Worm (Caenorhabditis elegans): ENCODE measurements around the gene C18A11.2.
A peak's percentile ranks its signal among the peaks of the same experiment; 100 is the strongest.

C18A11.2 gene

DNA sequence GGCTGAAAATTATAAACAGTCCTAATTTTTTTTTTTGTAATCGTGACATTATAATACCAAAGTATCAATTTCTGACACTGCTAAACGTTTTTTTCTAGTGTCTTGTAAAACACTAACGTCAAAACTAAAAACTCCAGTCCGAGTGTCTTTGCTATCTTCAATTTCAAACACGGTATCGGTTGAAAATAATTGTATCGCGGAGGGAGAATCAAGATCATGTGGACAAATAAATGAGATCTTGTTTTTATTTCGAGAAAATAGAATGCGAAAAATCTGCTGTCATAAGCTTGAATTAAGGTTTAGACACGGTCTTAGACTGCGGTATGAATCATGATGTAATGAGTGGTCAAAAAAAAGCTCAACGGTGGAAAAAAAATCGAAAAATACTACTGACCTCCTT lies 18.7 kb upstream of the C18A11.2 start:
- TF ChIP-seq sdc-2 (tag; optimal IDR thresholded peaks at IDR 0.05) (peak; percentile 96), pqm-1 (tag; optimal IDR thresholded peaks at IDR 0.05) (no peak)

DNA sequence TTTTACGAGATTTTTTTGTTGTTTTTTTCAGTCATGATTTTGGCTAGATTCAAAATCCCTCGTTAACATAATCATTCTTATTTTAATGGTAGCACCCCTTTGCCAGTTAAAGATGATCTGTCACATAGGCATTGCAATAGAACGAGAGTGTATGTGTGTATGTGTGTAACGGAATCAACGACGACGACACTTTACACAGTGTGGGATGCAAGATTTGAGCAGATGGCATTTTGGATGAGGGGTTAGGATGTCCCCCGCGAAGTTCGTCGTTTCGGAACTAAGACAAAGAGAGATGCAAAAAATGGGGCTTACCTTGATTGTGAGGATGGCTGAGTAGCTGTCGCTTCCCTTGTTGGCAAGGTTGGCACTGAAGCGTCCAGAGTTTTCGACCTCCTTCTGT lies 15.3 kb upstream of the C18A11.2 start:
- no peak for TF ChIP-seq C38D4.7 (GFP tag; optimal IDR thresholded peaks at IDR 0.05)
- no peak for TF ChIP-seq unc-42 (tag; optimal IDR thresholded peaks at IDR 0.05)
- TF ChIP-seq nhr-11 (tag; optimal IDR thresholded peaks at IDR 0.05), result no peak
- TF ChIP-seq unc-55 (GFP tag; optimal IDR thresholded peaks at IDR 0.05), result peak; percentile 19
- TF ChIP-seq ama-1 (optimal IDR thresholded peaks at IDR 0.05), result no peak
- no peak for TF ChIP-seq ceh-18 (tag; optimal IDR thresholded peaks at IDR 0.05)
- no peak for TF ChIP-seq elt-2 (tag; optimal IDR thresholded peaks at IDR 0.05)
- TF ChIP-seq ceh-48 (tag; optimal IDR thresholded peaks at IDR 0.05), result no peak
- TF ChIP-seq gmeb-2 (tag; optimal IDR thresholded peaks at IDR 0.05), result no peak

DNA sequence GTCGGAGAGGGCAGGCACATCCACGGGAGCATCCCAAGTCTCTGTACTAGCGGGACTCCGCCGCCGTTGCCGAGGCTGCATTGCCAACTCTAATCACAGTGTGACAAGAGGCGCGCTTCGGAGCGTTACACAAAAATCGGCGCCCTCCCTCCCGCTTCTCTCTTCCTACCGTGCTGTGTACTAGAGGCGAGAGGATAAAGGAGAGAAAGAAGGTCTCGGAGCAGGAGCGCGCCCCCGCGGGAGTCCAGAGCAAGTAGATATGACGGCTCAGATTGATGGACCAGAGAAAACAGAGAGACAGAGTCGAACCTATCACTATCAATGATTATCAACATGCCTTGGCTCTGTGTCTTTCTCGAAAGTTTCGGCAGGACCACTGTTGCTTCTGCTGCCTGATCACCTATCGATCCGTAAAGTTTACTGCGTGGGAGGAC lies 14.3 kb upstream of the C18A11.2 start:
- peak; percentile 65 for TF ChIP-seq sdc-2 (tag; optimal IDR thresholded peaks at IDR 0.05)
- peak; percentile 33 for TF ChIP-seq nfya-1 (tag; optimal IDR thresholded peaks at IDR 0.05)
- peak; percentile 8 for TF ChIP-seq F13H6.1 (tag; optimal IDR thresholded peaks at IDR 0.05)
- no peak for TF ChIP-seq hlh-15 (tag; optimal IDR thresholded peaks at IDR 0.05)
- peak; percentile 4 for TF ChIP-seq fkh-6 (tag; optimal IDR thresholded peaks at IDR 0.05)
- peak; percentile 90 for TF ChIP-seq ceh-18 (tag; optimal IDR thresholded peaks at IDR 0.05)
- peak; percentile 53 for TF ChIP-seq ceh-34 (tag; optimal IDR thresholded peaks at IDR 0.05)
- TF ChIP-seq ttx-3 (tag; optimal IDR thresholded peaks at IDR 0.05), result no peak
- TF ChIP-seq ceh-31 (tag; optimal IDR thresholded peaks at IDR 0.05), result peak; percentile 1
- TF ChIP-seq ets-4 (tag; optimal IDR thresholded peaks at IDR 0.05), result no peak
- TF ChIP-seq pax-1 (tag; optimal IDR thresholded peaks at IDR 0.05), result no peak
- peak; percentile 82 for TF ChIP-seq rnt-1 (tag; optimal IDR thresholded peaks at IDR 0.05)
- TF ChIP-seq unc-42 (tag; optimal IDR thresholded peaks at IDR 0.05), result no peak
- TF ChIP-seq tbx-2 (tag; optimal IDR thresholded peaks at IDR 0.05), result peak; percentile 26
- TF ChIP-seq pat-9 (tag; optimal IDR thresholded peaks at IDR 0.05), result peak; percentile 68

DNA sequence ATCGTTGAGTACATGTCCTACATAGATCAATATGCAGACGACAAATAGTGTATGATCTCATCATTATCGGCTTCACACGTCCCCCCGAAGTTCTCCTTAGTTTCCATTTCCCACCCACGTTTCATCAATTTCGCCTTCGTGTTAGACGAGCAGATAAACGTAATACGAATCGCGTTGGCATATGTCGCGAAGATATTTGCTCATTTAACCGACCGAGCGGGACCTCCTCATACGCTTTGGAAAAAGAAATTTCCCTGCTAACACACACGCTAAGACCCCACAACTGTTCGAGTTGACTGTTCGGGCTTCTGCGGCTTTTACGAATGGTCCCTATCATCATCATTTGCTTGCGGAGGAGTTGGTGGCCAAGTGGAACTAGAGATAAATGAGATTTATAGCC lies 12.9 kb upstream of the C18A11.2 start:
- TF ChIP-seq pha-2 (tag; optimal IDR thresholded peaks at IDR 0.05) (no peak), hlh-15 (tag; optimal IDR thresholded peaks at IDR 0.05) (no peak), fkh-6 (tag; optimal IDR thresholded peaks at IDR 0.05) (no peak), ceh-18 (tag; optimal IDR thresholded peaks at IDR 0.05) (peak; percentile 3), unc-55 (GFP tag; optimal IDR thresholded peaks at IDR 0.05) (peak; percentile 26), rnt-1 (tag; optimal IDR thresholded peaks at IDR 0.05) (peak; percentile 78), ceh-34 (tag; optimal IDR thresholded peaks at IDR 0.05) (peak; percentile 42)

DNA sequence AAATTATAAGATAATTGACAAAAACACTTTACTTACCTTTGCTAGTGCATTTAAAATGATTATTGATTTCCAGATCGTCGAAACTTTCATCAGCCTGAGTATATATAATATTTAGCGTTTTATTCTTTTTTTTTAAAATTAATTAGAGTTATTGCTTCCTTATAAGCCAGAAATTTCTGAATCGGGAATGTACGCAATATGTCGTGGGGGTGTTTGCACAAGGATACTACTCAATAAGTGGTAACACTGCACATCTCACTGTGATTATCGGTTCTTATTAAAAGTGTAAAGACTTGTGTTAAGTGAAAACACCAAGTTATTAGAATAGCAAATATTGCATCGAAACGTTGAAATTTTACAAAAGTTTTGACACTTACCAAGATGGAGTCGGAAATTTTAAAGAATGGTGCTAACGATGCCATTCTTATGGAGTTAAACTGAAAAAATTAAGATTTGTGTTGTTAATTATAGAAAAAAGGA lies 9.5 kb upstream of the C18A11.2 start, which contains the start of gene dim-1:
TSS of gene dim-1 (minus strand) at position 430 of the 480 bp plus-strand sequence.
- TF ChIP-seq gmeb-2 (tag; optimal IDR thresholded peaks at IDR 0.05), result no peak
- TF ChIP-seq odd-2 (tag; optimal IDR thresholded peaks at IDR 0.05), result no peak
- TF ChIP-seq pros-1 (tag; optimal IDR thresholded peaks at IDR 0.05), result no peak
- no peak for TF ChIP-seq ceh-34 (tag; optimal IDR thresholded peaks at IDR 0.05)
- TF ChIP-seq syd-9 (tag; optimal IDR thresholded peaks at IDR 0.05), result no peak
- no peak for TF ChIP-seq ceh-24 (tag; optimal IDR thresholded peaks at IDR 0.05)
- no peak for TF ChIP-seq C08G9.2 (tag; optimal IDR thresholded peaks at IDR 0.05)
- no peak for TF ChIP-seq pag-3 (tag; optimal IDR thresholded peaks at IDR 0.05; ENCODE audit: borderline replicate concordance)
- no peak for TF ChIP-seq ceh-18 (tag; optimal IDR thresholded peaks at IDR 0.05)
- TF ChIP-seq C38D4.7 (GFP tag; optimal IDR thresholded peaks at IDR 0.05), result no peak
- TF ChIP-seq zip-5 (tag; optimal IDR thresholded peaks at IDR 0.05), result no peak
- TF ChIP-seq ref-2 (tag; optimal IDR thresholded peaks at IDR 0.05), result no peak
- no peak for TF ChIP-seq pqm-1 (tag; optimal IDR thresholded peaks at IDR 0.05)

DNA sequence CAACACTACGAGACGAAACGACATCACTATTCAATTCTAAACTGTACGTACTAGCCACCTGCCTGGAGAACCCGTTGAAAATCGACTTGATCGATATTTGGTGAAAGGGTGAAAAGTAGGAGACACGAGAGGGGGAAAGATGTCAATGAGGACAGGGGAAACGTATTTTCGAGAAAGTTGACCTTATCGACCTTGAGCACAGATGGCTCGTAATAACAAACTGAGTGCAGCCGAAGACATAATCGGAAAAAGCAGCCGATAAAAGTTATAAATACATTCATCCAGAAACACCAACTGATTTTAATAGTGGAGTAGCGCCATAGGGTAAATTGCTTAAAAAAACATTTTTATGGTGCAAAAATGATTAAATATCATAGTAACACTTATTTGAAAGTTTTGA lies 7.4 kb upstream of the C18A11.2 start:
- no peak for TF ChIP-seq unc-55 (GFP tag; optimal IDR thresholded peaks at IDR 0.05)
- TF ChIP-seq nfya-1 (tag; optimal IDR thresholded peaks at IDR 0.05), result no peak
- TF ChIP-seq ceh-6 (GFP tag; optimal IDR thresholded peaks at IDR 0.05), result no peak
- TF ChIP-seq nhr-11 (tag; optimal IDR thresholded peaks at IDR 0.05), result no peak
- no peak for TF ChIP-seq lin-11 (tag; optimal IDR thresholded peaks at IDR 0.05)
- no peak for TF ChIP-seq odd-2 (tag; optimal IDR thresholded peaks at IDR 0.05)
- no peak for TF ChIP-seq lim-6 (tag; optimal IDR thresholded peaks at IDR 0.05)
- TF ChIP-seq ceh-14 (tag; optimal IDR thresholded peaks at IDR 0.05), result no peak
- no peak for TF ChIP-seq ceh-48 (tag; optimal IDR thresholded peaks at IDR 0.05)
- no peak for TF ChIP-seq ceh-18 (tag; optimal IDR thresholded peaks at IDR 0.05)
- no peak for TF ChIP-seq npax-4 (tag; optimal IDR thresholded peaks at IDR 0.05)
- TF ChIP-seq madf-2 (tag; optimal IDR thresholded peaks at IDR 0.05), result no peak
- TF ChIP-seq hlh-30 (tag; optimal IDR thresholded peaks at IDR 0.05; ENCODE audit: insufficient read depth), result no peak
